Fruit fly (Drosophila melanogaster): ENCODE measurements around the gene CG31974.

- TF ChIP-seq Lpt (GFP tag; optimal IDR thresholded peaks at IDR 0.05): peak; percentile 80
- no peak for TF ChIP-seq CG6276 (GFP tag; optimal IDR thresholded peaks at IDR 0.05)
- no peak for TF ChIP-seq CG6854 (GFP tag; optimal IDR thresholded peaks at IDR 0.05)
- TF ChIP-seq Eip78C (GFP tag): no peak
- no peak for TF ChIP-seq CG7368 (GFP tag; optimal IDR thresholded peaks at IDR 0.05)
- TF ChIP-seq acj6 (GFP tag; optimal IDR thresholded peaks at IDR 0.05): no peak
- TF ChIP-seq CG3032 (tag; optimal IDR thresholded peaks at IDR 0.05): no peak
- no peak for TF ChIP-seq Ets96B (tag; optimal IDR thresholded peaks at IDR 0.05)
These were observed 21.4 kb downstream of the CG31974 start, which contains the start of gene CG4822 for dm6 chr2L:121456-121831.
